Worm (Caenorhabditis elegans) whole organism, young adult: ENCODE results near the gene chdh-1.
A peak's percentile ranks its signal among the peaks of the same experiment; 100 is the strongest.

Source experiments
- B0035.1 ChIP-seq: sonication (generic microtip); optimal IDR thresholded peaks from 2 replicates; lab custom pipeline; 2016; ENCODE audit warnings: missing genetic modification characterization, mild to moderate bottlenecking, missing compliant biosample characterization, missing genotype, missing genetic modification reagents
- C17E4.6 ChIP-seq: fragments of 200-800 bp; sonication (Bioruptor generic); IDR thresholded peaks from 2 replicates; pipeline ENCODE4 v1.3.6; 2022; ENCODE audit warnings: missing genetic modification reagents, missing genetic modification characterization, missing compliant biosample characterization
- F37B4.10 ChIP-seq: fragments of 200-800 bp; sonication (Bioruptor generic); IDR thresholded peaks from 2 replicates; pipeline ENCODE4 v1.3.6; 2022; ENCODE audit warnings: missing genetic modification characterization, missing compliant biosample characterization
- F57A8.1 ChIP-seq: fragments of 200-800 bp; sonication (Bioruptor generic); optimal IDR thresholded peaks from 2 replicates; lab custom pipeline; 2018; ENCODE audit warnings: mild to moderate bottlenecking, missing genetic modification characterization, moderate library complexity, missing compliant biosample characterization
- ama-1 ChIP-seq, 3 experiments: fragments of 150-350 bp in 1 of 3; sonication (generic microtip) in 2 of 3; optimal IDR thresholded peaks; 2 replicates each; lab custom pipeline; 2014 to 2018; ENCODE audit warnings: missing biosample characterization in 2 of 3, missing genetic modification characterization in 2 of 3, missing genetic modification reagents in 2 of 3
- aptf-2 ChIP-seq: fragments of 200-800 bp; sonication (Bioruptor generic); conservative IDR thresholded peaks from 2 replicates; pipeline ENCODE4 v1.3.6; 2022; ENCODE audit warnings: missing genetic modification reagents, missing genetic modification characterization, missing compliant biosample characterization
- athp-1 ChIP-seq: sonication (generic microtip); optimal IDR thresholded peaks from 2 replicates; lab custom pipeline; 2017; ENCODE audit warnings: mild to moderate bottlenecking, missing genetic modification characterization, missing compliant biosample characterization
- attf-6 ChIP-seq: fragments of 200-800 bp; sonication (Bioruptor generic); IDR thresholded peaks from 2 replicates; pipeline ENCODE4 v1.3.6; 2022; ENCODE audit warnings: missing genetic modification reagents, missing genetic modification characterization, missing compliant biosample characterization
- bed-2 ChIP-seq: fragments of 200-800 bp; sonication (Bioruptor generic); IDR thresholded peaks from 2 replicates; pipeline ENCODE4 v1.3.6; 2022; ENCODE audit warnings: missing genetic modification reagents, missing genetic modification characterization, missing compliant biosample characterization
- ccch-3 ChIP-seq: fragments of 200-800 bp; sonication (Bioruptor generic); optimal IDR thresholded peaks from 2 replicates; lab custom pipeline; 2018; ENCODE audit warnings: mild to moderate bottlenecking, missing genetic modification characterization, missing compliant biosample characterization
- cebp-1 ChIP-seq, 2 experiments: fragments of 200-800 bp in 1 of 2; sonication (Bioruptor generic) in 1 of 2; sonication (generic microtip) in 1 of 2; IDR thresholded peaks in 1 of 2; optimal IDR thresholded peaks in 1 of 2; 2 replicates each; pipeline versions ENCODE4 v1.3.6 to Lab custom; 2017 to 2022; ENCODE audit warnings: missing compliant biosample characterization in 2 of 2, missing genetic modification characterization in 2 of 2, mild to moderate bottlenecking in 1 of 2, missing genetic modification reagents in 1 of 2, moderate library complexity in 1 of 2
- ceh-79 ChIP-seq: sonication (generic microtip); optimal IDR thresholded peaks from 2 replicates; lab custom pipeline; 2017; ENCODE audit warnings: mild to moderate bottlenecking, missing genetic modification characterization, missing compliant biosample characterization
- ceh-91 ChIP-seq: fragments of 200-800 bp; sonication (Bioruptor generic); IDR thresholded peaks from 2 replicates; pipeline ENCODE4 v1.3.6; 2022; ENCODE audit warnings: missing genetic modification reagents, missing genetic modification characterization, missing compliant biosample characterization
- chd-7 ChIP-seq: sonication (generic microtip); optimal IDR thresholded peaks from 2 replicates; lab custom pipeline; 2016; ENCODE audit warnings: mild to moderate bottlenecking, missing genetic modification characterization, moderate library complexity, missing compliant biosample characterization
- dpl-1 ChIP-seq: fragments of 150-350 bp; optimal IDR thresholded peaks from 2 replicates; lab custom pipeline; 2014; ENCODE audit warnings: missing biosample characterization, missing genetic modification reagents, missing genetic modification characterization
- efl-1 ChIP-seq: fragments of 150-350 bp; optimal IDR thresholded peaks from 2 replicates; lab custom pipeline; 2014; ENCODE audit warnings: missing biosample characterization, missing genetic modification reagents, missing genetic modification characterization
- ekl-4 ChIP-seq: fragments of 200-800 bp; sonication (Bioruptor generic); IDR thresholded peaks from 2 replicates; pipeline ENCODE4 v1.3.6; 2022; ENCODE audit warnings: missing genetic modification reagents, missing genetic modification characterization, missing compliant biosample characterization
- ets-4 ChIP-seq: fragments of 200-800 bp; sonication (Bioruptor generic); optimal IDR thresholded peaks from 2 replicates; lab custom pipeline; 2018; ENCODE audit warnings: mild to moderate bottlenecking, missing genetic modification characterization, missing compliant biosample characterization
- gei-17 ChIP-seq: fragments of 200-800 bp; sonication (Bioruptor generic); optimal IDR thresholded peaks from 2 replicates; lab custom pipeline; 2018; ENCODE audit warnings: mild to moderate bottlenecking, missing genetic modification characterization, missing compliant biosample characterization
- him-1 ChIP-seq: sonication (generic microtip); optimal IDR thresholded peaks from 2 replicates; lab custom pipeline; 2016; ENCODE audit warnings: missing genotype, missing genetic modification reagents, missing genetic modification characterization, missing compliant biosample characterization
- let-607 ChIP-seq, 2 experiments: fragments of 200-800 bp in 1 of 2; sonication (Bioruptor generic) in 1 of 2; sonication (generic microtip) in 1 of 2; optimal IDR thresholded peaks; 2 replicates each; lab custom pipeline; 2016 to 2018; ENCODE audit warnings: mild to moderate bottlenecking in 2 of 2, missing compliant biosample characterization in 2 of 2, missing genetic modification characterization in 2 of 2, moderate library complexity in 2 of 2, missing genotype in 1 of 2
- lin-26 ChIP-seq: fragments of 200-800 bp; sonication (Bioruptor generic); IDR thresholded peaks from 2 replicates; pipeline ENCODE4 v1.3.6; 2022; ENCODE audit warnings: missing genetic modification reagents, missing genetic modification characterization, missing compliant biosample characterization
- lin-54 ChIP-seq: fragments of 200-800 bp; sonication (Bioruptor generic); optimal IDR thresholded peaks from 2 replicates; lab custom pipeline; 2018; ENCODE audit warnings: mild to moderate bottlenecking, missing genetic modification characterization, missing compliant biosample characterization
- lsl-1 ChIP-seq: fragments of 200-800 bp; sonication (Bioruptor generic); optimal IDR thresholded peaks from 2 replicates; lab custom pipeline; 2018; ENCODE audit warnings: mild to moderate bottlenecking, missing genetic modification characterization, moderate library complexity, missing compliant biosample characterization
- mxl-1 ChIP-seq: sonication (generic microtip); optimal IDR thresholded peaks from 2 replicates; lab custom pipeline; 2016; ENCODE audit warnings: missing genetic modification characterization, missing compliant biosample characterization
- nfyb-1 ChIP-seq: fragments of 200-800 bp; sonication (Bioruptor generic); IDR thresholded peaks from 2 replicates; pipeline ENCODE4 v1.3.6; 2022; ENCODE audit warnings: missing genetic modification reagents, missing genetic modification characterization, missing compliant biosample characterization
- nhr-80 ChIP-seq: sonication (generic microtip); optimal IDR thresholded peaks from 2 replicates; lab custom pipeline; 2016; ENCODE audit warnings: missing genetic modification characterization, missing compliant biosample characterization
- pbrm-1 ChIP-seq: fragments of 200-800 bp; sonication (Bioruptor generic); IDR thresholded peaks from 2 replicates; pipeline ENCODE4 v1.3.6; 2022; ENCODE audit warnings: missing genetic modification reagents, missing genetic modification characterization, missing compliant biosample characterization
- rcor-1 ChIP-seq: fragments of 200-800 bp; sonication (Bioruptor generic); IDR thresholded peaks from 2 replicates; pipeline ENCODE4 v1.3.6; 2022; ENCODE audit warnings: missing genetic modification reagents, missing genetic modification characterization, missing compliant biosample characterization
- rec-8 ChIP-seq, 2 experiments: sonication (generic microtip); optimal IDR thresholded peaks; 2 replicates each; lab custom pipeline; 2016; ENCODE audit warnings: mild to moderate bottlenecking in 2 of 2, missing genetic modification characterization in 2 of 2, missing genetic modification reagents in 2 of 2, missing genotype in 2 of 2, missing biosample characterization in 1 of 2, missing compliant biosample characterization in 1 of 2, moderate library complexity in 1 of 2
- repo-1 ChIP-seq: sonication (generic microtip); optimal IDR thresholded peaks from 2 replicates; lab custom pipeline; 2017; ENCODE audit warnings: mild to moderate bottlenecking, missing genetic modification characterization, missing compliant biosample characterization
- snpc-1.1 ChIP-seq: sonication (generic microtip); optimal IDR thresholded peaks from 2 replicates; lab custom pipeline; 2017; ENCODE audit warnings: missing genetic modification characterization, mild to moderate bottlenecking, missing compliant biosample characterization, antibody characterized with exemption, moderate library complexity, missing genotype, missing genetic modification reagents; ENCODE audit not compliant: insufficient read depth
- snpc-1.3 ChIP-seq: sonication (generic microtip); optimal IDR thresholded peaks from 2 replicates; lab custom pipeline; 2017; ENCODE audit warnings: missing genetic modification characterization, mild to moderate bottlenecking, missing compliant biosample characterization, antibody characterized with exemption, moderate library complexity, missing genotype, missing genetic modification reagents; ENCODE audit not compliant: insufficient read depth
- snpc-3.4 ChIP-seq: sonication (generic microtip); optimal IDR thresholded peaks from 2 replicates; lab custom pipeline; 2017; ENCODE audit warnings: missing genetic modification characterization, mild to moderate bottlenecking, missing compliant biosample characterization, antibody characterized with exemption, moderate library complexity, missing genotype, missing genetic modification reagents
- snpc-4 ChIP-seq, 5 experiments: fragments of 150-350 bp in 1 of 5; sonication (generic microtip) in 4 of 5; optimal IDR thresholded peaks; 2 replicates each; lab custom pipeline; 2014 to 2018; ENCODE audit warnings: missing genetic modification characterization in 5 of 5, missing biosample characterization in 3 of 5, antibody characterized with exemption in 2 of 5, mild to moderate bottlenecking in 2 of 5, missing compliant biosample characterization in 2 of 5, missing genotype in 2 of 5, moderate library complexity in 2 of 5, missing genetic modification reagents in 1 of 5
- sptf-2 ChIP-seq: fragments of 200-800 bp; sonication (Bioruptor generic); optimal IDR thresholded peaks from 2 replicates; lab custom pipeline; 2018; ENCODE audit warnings: mild to moderate bottlenecking, missing genetic modification characterization, missing compliant biosample characterization
- tbp1 ChIP-seq: fragments of 200-800 bp; sonication (Bioruptor generic); optimal IDR thresholded peaks from 2 replicates; lab custom pipeline; 2018; ENCODE audit warnings: mild to moderate bottlenecking, missing genetic modification characterization, missing compliant biosample characterization
- unc-62 ChIP-seq: fragments of 150-350 bp; optimal IDR thresholded peaks from 2 replicates; lab custom pipeline; 2014; ENCODE audit warnings: missing biosample characterization, missing genetic modification reagents, missing genetic modification characterization
- zfh-2 ChIP-seq: fragments of 200-800 bp; sonication (Bioruptor generic); conservative IDR thresholded peaks from 2 replicates; pipeline ENCODE4 v1.3.6; 2022; ENCODE audit warnings: missing genetic modification reagents, missing genetic modification characterization, missing compliant biosample characterization
- ztf-25 ChIP-seq: fragments of 200-800 bp; sonication (Bioruptor generic); IDR thresholded peaks from 2 replicates; pipeline ENCODE4 v1.3.6; 2022; ENCODE audit warnings: missing genetic modification reagents, missing genetic modification characterization, missing compliant biosample characterization

Gene chdh-1

ce11 chrII:8683933-8684332 is 14.8 kb downstream of the chdh-1 start (continued):
- TF ChIP-seq cebp-1 (GFP tag; IDR thresholded peaks at IDR 0.05; lab: Robert Waterston, UW) (no peak), cebp-1 (tag; optimal IDR thresholded peaks at IDR 0.05; lab: Kevin White, UChicago) (no peak), snpc-1.3 (tag; lab: Kevin White, UChicago) (peak; percentile 31), attf-6 (GFP tag; lab: Robert Waterston, UW) (no peak), rcor-1 (GFP tag; lab: Robert Waterston, UW) (0 out of 2 replicates have a peak, but pooled peaks have one; percentile 34), rec-8 (tag; optimal IDR thresholded peaks at IDR 0.05; lab: Kevin White, UChicago) (no peak), efl-1 (GFP tag; lab: Kevin White, UChicago) (peak; percentile 6), unc-62 (no peak), bed-2 (GFP tag; lab: Robert Waterston, UW) (no peak), athp-1 (tag; lab: Kevin White, UChicago) (peak; percentile 99), F37B4.10 (GFP tag; lab: Robert Waterston, UW) (no peak), mxl-1 (tag; lab: Kevin White, UChicago) (no peak), ama-1 (optimal IDR thresholded peaks at IDR 0.05; lab: Kevin White, UChicago) (no peak), ama-1 (GFP tag; optimal IDR thresholded peaks at IDR 0.05; lab: Kevin White, UChicago) (no peak), aptf-2 (GFP tag; lab: Robert Waterston, UW) (no peak), dpl-1 (GFP tag; lab: Kevin White, UChicago) (peak; percentile 34), C17E4.6 (GFP tag; lab: Robert Waterston, UW) (0 out of 2 replicates have a peak, but pooled peaks have one; percentile 36)

- TF ChIP-seq F57A8.1 (GFP tag; lab: Kevin White, UChicago) (no peak), zfh-2 (GFP tag; lab: Robert Waterston, UW) (no peak), nhr-80 (tag; lab: Kevin White, UChicago) (peak; percentile 8), F37B4.10 (GFP tag; lab: Robert Waterston, UW) (no peak), chd-7 (tag; lab: Kevin White, UChicago) (no peak), B0035.1 (tag; lab: Kevin White, UChicago) (no peak), lsl-1 (GFP tag; lab: Kevin White, UChicago) (no peak)
Observed at ce11 chrII:8679799-8680198, 18.9 kb downstream of the chdh-1 start.

- TF ChIP-seq let-607 (tag; optimal IDR thresholded peaks at IDR 0.05; lab: Kevin White, UChicago) = no peak
- no peak for TF ChIP-seq sptf-2 (GFP tag; lab: Kevin White, UChicago)
- peak; percentile 61; the same call in 1 of the 2 replicates for TF ChIP-seq cebp-1 (GFP tag; IDR thresholded peaks at IDR 0.05; lab: Robert Waterston, UW)
- TF ChIP-seq cebp-1 (tag; optimal IDR thresholded peaks at IDR 0.05; lab: Kevin White, UChicago) = peak; percentile 96
- no peak for TF ChIP-seq gei-17 (GFP tag; lab: Kevin White, UChicago)
- TF ChIP-seq lin-26 (GFP tag; lab: Robert Waterston, UW) = no peak
- TF ChIP-seq ets-4 (GFP tag; lab: Kevin White, UChicago) = no peak
- TF ChIP-seq ceh-91 = no peak
- TF ChIP-seq repo-1 (tag; lab: Kevin White, UChicago) = no peak
Observed at ce11 chrII:8675369-8675768, 23.4 kb downstream of the chdh-1 start.

- TF ChIP-seq ekl-4 (GFP tag; lab: Robert Waterston, UW) = no peak
- TF ChIP-seq snpc-4 (GFP tag; optimal IDR thresholded peaks at IDR 0.05; lab: Kevin White, UChicago) = peak; percentile 86
- peak; percentile 71 to 92 (median 90) for TF ChIP-seq snpc-4 (tag; optimal IDR thresholded peaks at IDR 0.05; lab: Kevin White, UChicago)
- TF ChIP-seq him-1 (tag; lab: Kevin White, UChicago) = peak; percentile 47
- no peak for TF ChIP-seq repo-1 (tag; lab: Kevin White, UChicago)
- TF ChIP-seq snpc-1.3 (tag; lab: Kevin White, UChicago) = peak; percentile 35
- TF ChIP-seq ceh-79 (tag; lab: Kevin White, UChicago) = no peak
- TF ChIP-seq tbp1 (GFP tag; lab: Kevin White, UChicago) = peak; percentile 28
- no peak for TF ChIP-seq lin-54 (GFP tag; lab: Kevin White, UChicago)
- TF ChIP-seq snpc-3.4 (tag; lab: Kevin White, UChicago) = peak; percentile 89
- no peak for TF ChIP-seq aptf-2 (GFP tag; lab: Robert Waterston, UW)
- TF ChIP-seq ccch-3 (GFP tag; lab: Kevin White, UChicago) = no peak
- TF ChIP-seq nfyb-1 = no peak
- no peak for TF ChIP-seq pbrm-1 (GFP tag; lab: Robert Waterston, UW)
- peak; percentile 93 for TF ChIP-seq snpc-1.1 (tag; lab: Kevin White, UChicago)
- TF ChIP-seq ztf-25 (GFP tag; lab: Robert Waterston, UW) = no peak
Observed at ce11 chrII:8670835-8671234, 27.9 kb downstream of the chdh-1 start.
